Worm (Caenorhabditis elegans): Measurements from ENCODE around the gene rsd-2.
"Not testable (repeated sequence)": the region's sequence is repeated elsewhere in the genome, so short reads cannot be mapped to it uniquely, and the experiment has no call there.

rsd-2 gene

DNA sequence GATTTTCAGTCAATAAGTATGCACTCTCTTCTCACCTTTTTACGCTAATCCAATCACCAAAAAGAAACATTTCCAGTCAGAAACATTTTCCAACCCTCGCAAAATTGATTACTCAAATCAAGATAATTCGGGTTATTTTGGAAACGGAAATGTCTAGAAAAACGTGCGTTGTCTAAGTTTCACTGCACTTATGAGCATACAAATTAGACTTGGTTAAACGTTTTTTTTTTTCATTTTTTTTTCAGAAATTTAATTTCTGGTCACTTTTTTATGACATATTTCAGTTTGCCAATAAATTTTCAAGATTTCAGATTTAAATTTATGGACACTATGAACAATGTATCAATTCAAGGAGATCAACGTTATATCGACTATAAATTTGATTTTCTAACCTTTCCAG is 42.8 kb upstream of the rsd-2 start, which contains the start of gene sru-12:
TSS of gene sru-12 (plus strand) at position 301 of the 400 bp plus-strand sequence.
- TF ChIP-seq unc-55 (GFP tag; optimal IDR thresholded peaks at IDR 0.05) = no peak
- TF ChIP-seq pqm-1 (tag; optimal IDR thresholded peaks at IDR 0.05) = no peak
- TF ChIP-seq fkh-6 (tag; optimal IDR thresholded peaks at IDR 0.05) = no peak
- TF ChIP-seq Y22D7AL.16 (tag; optimal IDR thresholded peaks at IDR 0.05) = no peak
- no peak for TF ChIP-seq ztf-16 (tag; optimal IDR thresholded peaks at IDR 0.05)

DNA sequence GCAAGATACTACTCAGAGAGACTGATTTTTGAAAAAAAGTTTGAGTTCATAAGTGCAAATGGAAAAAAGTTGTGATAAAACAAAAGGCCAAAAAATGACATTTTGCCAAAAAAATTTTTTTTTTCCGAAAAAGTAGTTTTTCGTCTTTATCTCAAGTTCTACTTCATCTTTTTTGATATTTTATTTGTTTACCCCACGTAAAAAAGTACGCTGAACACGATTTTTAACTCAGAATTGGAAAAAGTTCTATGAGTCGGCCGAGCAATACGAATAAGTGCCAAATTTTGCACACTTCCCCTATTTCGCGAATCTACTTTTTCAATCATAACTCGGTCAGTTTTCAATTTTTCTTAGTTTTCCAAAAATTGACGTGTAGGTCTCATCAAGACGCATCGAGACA is 38.9 kb upstream of the rsd-2 start, which contains the start of gene sru-16:
TSS of gene sru-16 (plus strand) at position 301 of the 400 bp plus-strand sequence.
- not testable (repeated sequence) for TF ChIP-seq fax-1, elt-2, ceh-34 (tag; optimal IDR thresholded peaks at IDR 0.05)

DNA sequence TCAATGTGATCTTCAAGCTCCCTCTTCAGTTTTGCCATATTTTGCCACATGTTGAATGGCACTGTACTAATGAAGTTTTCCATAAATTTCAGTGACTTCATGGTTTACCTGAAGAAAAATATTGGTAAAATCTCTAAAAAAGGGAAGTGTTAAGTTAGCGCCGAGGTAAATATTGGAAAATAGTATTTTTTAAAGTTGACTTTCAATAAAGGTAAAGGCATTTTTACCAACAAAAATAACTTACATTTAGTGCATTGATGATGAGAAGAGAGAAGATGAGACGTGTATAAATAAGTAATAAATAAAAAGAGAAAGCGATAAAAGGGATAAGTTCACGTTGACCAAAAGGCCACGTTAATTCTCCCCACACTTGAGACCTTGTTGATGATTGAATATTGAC is 38.1 kb upstream of the rsd-2 start, which contains the start of gene Y45F10B.8:
TSS of gene Y45F10B.8 (minus strand) at position 101 of the 400 bp plus-strand sequence.
- not testable (repeated sequence) for TF ChIP-seq dmd-4 (tag; optimal IDR thresholded peaks at IDR 0.05; ENCODE audit: borderline replicate concordance); nfya-1 (tag; optimal IDR thresholded peaks at IDR 0.05); unc-3 (GFP tag; conservative IDR thresholded peaks at IDR 0.05); unc-3 (tag; optimal IDR thresholded peaks at IDR 0.05)

DNA sequence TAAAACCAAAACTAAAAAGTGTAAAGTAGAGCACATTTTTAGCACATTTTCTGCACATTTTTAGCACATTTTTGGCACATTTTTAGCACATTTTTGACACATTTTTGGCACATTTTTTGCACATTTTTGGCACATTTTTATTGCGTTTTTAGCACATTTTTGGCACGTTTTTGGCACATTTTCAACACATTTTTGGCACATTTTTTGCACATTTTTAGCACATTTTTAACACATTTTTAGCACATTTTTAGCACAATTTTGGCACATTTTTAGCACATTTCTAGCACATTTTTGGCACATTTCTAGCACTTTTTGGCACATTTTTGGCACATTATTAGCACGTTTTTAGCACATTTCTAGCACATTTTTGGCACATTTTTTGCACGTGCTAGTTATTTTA is 35.6 kb upstream of the rsd-2 start:
- TF ChIP-seq ceh-48 (tag; optimal IDR thresholded peaks at IDR 0.05) (no peak), K02D7.2 (tag; optimal IDR thresholded peaks at IDR 0.05) (no peak), nhr-232 (tag; optimal IDR thresholded peaks at IDR 0.05) (no peak), ttx-3 (tag; optimal IDR thresholded peaks at IDR 0.05) (no peak), nhr-11 (tag; optimal IDR thresholded peaks at IDR 0.05) (peak; percentile 16)

DNA sequence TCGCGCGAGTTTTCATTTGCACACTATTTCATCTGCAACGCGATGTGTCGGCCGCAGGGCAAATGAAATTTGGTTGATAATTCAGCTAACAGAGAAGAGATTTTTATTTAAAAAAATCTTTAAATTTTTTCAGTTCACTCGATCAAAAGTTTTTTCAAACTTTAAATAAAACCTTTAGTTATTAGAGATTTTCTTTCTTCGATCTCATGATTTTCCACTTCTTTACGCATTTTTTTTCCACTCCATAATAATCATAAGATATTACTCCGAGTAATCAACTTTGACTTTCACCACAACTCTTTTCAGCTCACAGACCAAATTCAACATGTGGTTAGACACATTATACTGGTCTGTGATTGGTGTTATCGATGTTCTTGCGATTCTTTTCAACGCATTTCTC is 34.7 kb upstream of the rsd-2 start, which contains the start of gene srd-10:
TSS of gene srd-10 (plus strand) at position 301 of the 400 bp plus-strand sequence.
- TF ChIP-seq che-1 (tag; optimal IDR thresholded peaks at IDR 0.05) (no peak), hlh-13 (GFP tag; optimal IDR thresholded peaks at IDR 0.05) (no peak), lim-6 (tag; optimal IDR thresholded peaks at IDR 0.05) (no peak), ceh-45 (GFP tag; IDR thresholded peaks at IDR 0.05) (no peak), dmd-4 (tag; optimal IDR thresholded peaks at IDR 0.05; ENCODE audit: borderline replicate concordance) (no peak), sox-2 (GFP tag; IDR thresholded peaks at IDR 0.05) (no peak), ceh-30 (tag; optimal IDR thresholded peaks at IDR 0.05) (no peak), hlh-6 (tag; optimal IDR thresholded peaks at IDR 0.05) (no peak)

DNA sequence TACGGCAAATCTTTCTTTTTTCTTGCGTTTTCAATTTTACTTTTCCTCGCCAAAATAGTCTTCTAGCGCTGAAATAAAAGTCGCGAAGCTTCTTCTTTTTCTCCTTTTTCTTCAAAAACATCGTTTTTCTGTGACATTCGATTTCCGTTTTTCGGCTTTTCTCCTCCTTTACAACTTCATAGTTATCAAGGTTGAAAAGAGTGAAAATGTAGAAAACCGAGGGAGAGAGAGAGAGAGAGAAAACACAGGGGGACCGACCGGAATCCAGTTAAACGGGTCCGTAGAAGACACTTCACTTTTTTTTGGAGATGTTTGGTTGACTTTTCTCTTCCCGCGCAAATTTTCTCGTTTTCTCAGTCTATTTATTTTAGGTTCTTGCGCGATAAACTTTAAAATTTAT is 24.2 kb upstream of the rsd-2 start:
- TF ChIP-seq ceh-45 (GFP tag; IDR thresholded peaks at IDR 0.05) (no peak), ceh-48 (tag; optimal IDR thresholded peaks at IDR 0.05) (no peak), nhr-11 (tag; optimal IDR thresholded peaks at IDR 0.05) (no peak), gmeb-2 (tag; optimal IDR thresholded peaks at IDR 0.05) (no peak), nfya-1 (tag; optimal IDR thresholded peaks at IDR 0.05) (no peak), unc-42 (tag; optimal IDR thresholded peaks at IDR 0.05) (peak; percentile 28), eyg-1 (tag; optimal IDR thresholded peaks at IDR 0.05) (no peak), unc-55 (GFP tag; optimal IDR thresholded peaks at IDR 0.05) (no peak)

DNA sequence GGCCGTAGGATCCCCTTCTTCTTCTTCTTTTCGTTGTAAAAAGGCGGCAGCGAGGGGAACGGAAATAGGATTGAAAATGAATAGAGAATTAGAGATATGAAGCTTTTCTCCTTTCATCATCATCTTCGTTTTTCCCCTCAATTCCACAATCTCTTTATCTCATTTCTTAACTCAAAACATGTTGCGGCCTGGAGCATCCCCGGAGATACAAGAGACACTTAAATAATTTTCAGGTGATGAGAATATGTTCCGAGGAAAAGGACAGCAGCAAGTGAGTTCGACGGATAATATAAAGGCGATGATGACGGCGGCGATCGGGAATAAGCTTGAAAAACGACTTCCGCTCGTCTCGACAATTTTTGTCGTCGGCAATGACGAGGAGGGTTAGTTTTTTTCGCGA is 21.6 kb upstream of the rsd-2 start, which contains the start of the genes Y45F10B.13 and qui-1:
TSS of gene Y45F10B.13 (minus strand) at position 101 of the 400 bp plus-strand sequence.
TSS of gene qui-1 (plus strand) at position 233 of the 400 bp plus-strand sequence.
- TF ChIP-seq pros-1 (tag; optimal IDR thresholded peaks at IDR 0.05) (no peak), pha-4 (tag; optimal IDR thresholded peaks at IDR 0.05) (no peak), eyg-1 (tag; optimal IDR thresholded peaks at IDR 0.05) (no peak), dve-1 (tag; optimal IDR thresholded peaks at IDR 0.05) (no peak), unc-86 (tag; optimal IDR thresholded peaks at IDR 0.05) (no peak)

Data from whole organism, late embryonic.